Worm (Caenorhabditis elegans) whole organism, L4 larva: ENCODE measurements around the gene grd-6.

Experiments
- F10B5.3 ChIP-seq: sonication (generic microtip); optimal IDR thresholded peaks from 2 replicates; lab custom pipeline; 2016; ENCODE audit warnings: mild to moderate bottlenecking, missing genetic modification characterization, missing compliant biosample characterization
- F37D6.2 ChIP-seq: sonication (generic microtip); optimal IDR thresholded peaks from 2 replicates; lab custom pipeline; 2016; ENCODE audit warnings: mild to moderate bottlenecking, missing genetic modification characterization, missing compliant biosample characterization
- R02D3.7 ChIP-seq: fragments of 150-350 bp; sonication (generic microtip); optimal IDR thresholded peaks from 3 replicates; lab custom pipeline; 2014; ENCODE audit warnings: missing biosample characterization, missing genetic modification characterization
- T20F7.1 ChIP-seq: fragments of 200-800 bp; sonication (Bioruptor generic); optimal IDR thresholded peaks from 2 replicates; lab custom pipeline; 2018; ENCODE audit warnings: mild to moderate bottlenecking, missing genetic modification characterization, missing compliant biosample characterization
- T26A8.4 ChIP-seq: fragments of 200-800 bp; sonication (Bioruptor generic); IDR thresholded peaks from 2 replicates; pipeline ENCODE4 v1.3.6; 2022; ENCODE audit warnings: missing genetic modification characterization, missing compliant biosample characterization
- Y75B8A.6 ChIP-seq: fragments of 200-800 bp; sonication (Bioruptor generic); IDR thresholded peaks from 2 replicates; pipeline ENCODE4 v1.3.6; 2022; ENCODE audit warnings: missing genetic modification reagents, missing genetic modification characterization, missing compliant biosample characterization
- ZK337.2 ChIP-seq: fragments of 200-800 bp; sonication (Bioruptor generic); IDR thresholded peaks from 2 replicates; pipeline ENCODE4 v1.3.6; 2022; ENCODE audit warnings: missing genetic modification reagents, missing genetic modification characterization, missing compliant biosample characterization
- aha-1 ChIP-seq: fragments of 150-350 bp; peaks from one replicate; lab custom pipeline; 2014; ENCODE audit warnings: missing biosample characterization, missing genetic modification characterization
- ama-1 ChIP-seq: fragments of 150-350 bp; optimal IDR thresholded peaks from 2 replicates; lab custom pipeline; 2014; ENCODE audit warnings: inconsistent platforms, mixed read lengths
- ceh-32 ChIP-seq: sonication (generic microtip); optimal IDR thresholded peaks from 2 replicates; lab custom pipeline; 2016; ENCODE audit warnings: mild to moderate bottlenecking, missing genetic modification characterization, missing compliant biosample characterization; ENCODE audit not compliant: poor library complexity
- ceh-82 ChIP-seq: sonication (generic microtip); optimal IDR thresholded peaks from 2 replicates; lab custom pipeline; 2017; ENCODE audit warnings: missing biosample characterization, missing genetic modification characterization
- ces-1 ChIP-seq: fragments of 150-350 bp; sonication (generic microtip); optimal IDR thresholded peaks from 4 replicates; lab custom pipeline; 2014; ENCODE audit warnings: missing biosample characterization, missing genetic modification reagents, missing genetic modification characterization
- ctbp-1 ChIP-seq: fragments of 200-800 bp; sonication (Bioruptor generic); IDR thresholded peaks from 2 replicates; pipeline ENCODE4 v1.3.6; 2022; ENCODE audit warnings: missing genetic modification reagents, missing genetic modification characterization, missing compliant biosample characterization
- daf-12 ChIP-seq: fragments of 150-350 bp; optimal IDR thresholded peaks from 2 replicates; lab custom pipeline; 2014; ENCODE audit warnings: missing biosample characterization, missing genetic modification reagents, missing genetic modification characterization
- daf-16 ChIP-seq, 3 experiments: sonication (generic microtip); optimal IDR thresholded peaks; 2 replicates each; lab custom pipeline; 2016 to 2017; ENCODE audit warnings: missing genetic modification characterization in 3 of 3, missing genetic modification reagents in 3 of 3, mild to moderate bottlenecking in 2 of 3, missing compliant biosample characterization in 2 of 3, missing biosample characterization in 1 of 3, moderate library complexity in 1 of 3
- daf-19 ChIP-seq: fragments of 200-800 bp; sonication (Bioruptor generic); conservative IDR thresholded peaks from 2 replicates; pipeline ENCODE4 v1.3.6; 2022; ENCODE audit warnings: missing genetic modification characterization, missing compliant biosample characterization
- dmd-6 ChIP-seq: fragments of 200-800 bp; sonication (Bioruptor generic); IDR thresholded peaks from 2 replicates; pipeline ENCODE4 v1.3.6; 2022; ENCODE audit warnings: missing genetic modification reagents, missing genetic modification characterization, missing compliant biosample characterization
- dmd-8 ChIP-seq: fragments of 200-800 bp; sonication (Bioruptor generic); IDR thresholded peaks from 2 replicates; pipeline ENCODE4 v1.3.6; 2022; ENCODE audit warnings: missing genetic modification characterization, missing compliant biosample characterization
- dmd-9 ChIP-seq: fragments of 200-800 bp; sonication (Bioruptor generic); IDR thresholded peaks from 2 replicates; pipeline ENCODE4 v1.3.6; 2022; ENCODE audit warnings: missing genetic modification reagents, missing genetic modification characterization, missing compliant biosample characterization
- dpl-1 ChIP-seq: fragments of 150-350 bp; optimal IDR thresholded peaks from 2 replicates; lab custom pipeline; 2014; ENCODE audit warnings: missing biosample characterization, missing genetic modification reagents, missing genetic modification characterization
- fos-1 ChIP-seq: fragments of 150-350 bp; optimal IDR thresholded peaks from 2 replicates; lab custom pipeline; 2014; ENCODE audit warnings: missing biosample characterization, missing genetic modification characterization
- hif-1 ChIP-seq, 2 experiments: sonication (generic microtip); optimal IDR thresholded peaks; 2 replicates each; lab custom pipeline; 2016 to 2017; ENCODE audit warnings: missing compliant biosample characterization in 2 of 2, missing genetic modification characterization in 2 of 2, missing genetic modification reagents in 2 of 2, missing genotype in 2 of 2, mild to moderate bottlenecking in 1 of 2
- hlh-11 ChIP-seq: fragments of 200-800 bp; sonication (Bioruptor generic); optimal IDR thresholded peaks from 2 replicates; lab custom pipeline; 2018; ENCODE audit warnings: mild to moderate bottlenecking, missing genetic modification characterization, missing compliant biosample characterization
- hlh-30 ChIP-seq: sonication (generic microtip); optimal IDR thresholded peaks from 2 replicates; lab custom pipeline; 2017; ENCODE audit warnings: antibody characterized with exemption, mild to moderate bottlenecking, missing genetic modification characterization, missing compliant biosample characterization; ENCODE audit not compliant: insufficient read depth
- hmg-1.1 ChIP-seq: fragments of 200-800 bp; sonication (Bioruptor generic); IDR thresholded peaks from 2 replicates; pipeline ENCODE4 v1.3.6; 2022; ENCODE audit warnings: missing genetic modification reagents, missing genetic modification characterization, missing compliant biosample characterization
- jun-1 ChIP-seq: fragments of 150-350 bp; optimal IDR thresholded peaks from 2 replicates; lab custom pipeline; 2014; ENCODE audit warnings: missing biosample characterization, missing genetic modification reagents, missing genetic modification characterization
- lim-7 ChIP-seq: fragments of 200-800 bp; sonication (Bioruptor generic); IDR thresholded peaks from 2 replicates; pipeline ENCODE4 v1.3.6; 2022; ENCODE audit warnings: missing genetic modification characterization, missing compliant biosample characterization
- lin-1 ChIP-seq: fragments of 200-800 bp; sonication (Bioruptor generic); IDR thresholded peaks from 2 replicates; pipeline ENCODE4 v1.3.6; 2022; ENCODE audit warnings: missing genetic modification reagents, missing genetic modification characterization, missing compliant biosample characterization
- lin-13 ChIP-seq: fragments of 150-350 bp; optimal IDR thresholded peaks from 2 replicates; lab custom pipeline; 2014; ENCODE audit warnings: missing biosample characterization, missing genetic modification reagents, missing genetic modification characterization
- lin-38 ChIP-seq: fragments of 200-800 bp; sonication (Bioruptor generic); IDR thresholded peaks from 2 replicates; pipeline ENCODE4 v1.3.6; 2022; ENCODE audit warnings: missing genetic modification reagents, missing genetic modification characterization, missing compliant biosample characterization
- lsy-2 ChIP-seq, 2 experiments: fragments of 150-350 bp in 1 of 2; sonication (generic microtip) in 1 of 2; optimal IDR thresholded peaks; 2 replicates each; lab custom pipeline; 2014 to 2017; ENCODE audit warnings: missing biosample characterization in 2 of 2, missing genetic modification characterization in 2 of 2
- madf-5 ChIP-seq, 2 experiments: fragments of 200-800 bp; sonication (Bioruptor generic); IDR thresholded peaks; 2 replicates each; pipeline ENCODE4 v1.3.6; 2022; ENCODE audit warnings: missing compliant biosample characterization in 2 of 2, missing genetic modification characterization in 2 of 2
- mdl-1 ChIP-seq, 2 experiments: fragments of 150-350 bp in 1 of 2; sonication (generic microtip) in 1 of 2; optimal IDR thresholded peaks; 2 replicates each; lab custom pipeline; 2014 to 2017; ENCODE audit warnings: missing biosample characterization in 2 of 2, missing genetic modification characterization in 2 of 2
- mdt-29 ChIP-seq: fragments of 200-800 bp; sonication (Bioruptor generic); IDR thresholded peaks from 2 replicates; pipeline ENCODE4 v1.3.6; 2022; ENCODE audit warnings: missing genetic modification reagents, missing genetic modification characterization, missing compliant biosample characterization
- mep-1 ChIP-seq: fragments of 150-350 bp; sonication (generic microtip); optimal IDR thresholded peaks from 3 replicates; lab custom pipeline; 2014; ENCODE audit warnings: missing biosample characterization, missing genetic modification characterization
- mes-2 ChIP-seq: sonication (generic microtip); optimal IDR thresholded peaks from 2 replicates; lab custom pipeline; 2016; ENCODE audit warnings: missing genotype, mild to moderate bottlenecking, missing genetic modification characterization, missing compliant biosample characterization; ENCODE audit not compliant: poor library complexity, severe bottlenecking
- mxl-2 ChIP-seq: fragments of 200-800 bp; sonication (Bioruptor generic); conservative IDR thresholded peaks from 2 replicates; pipeline ENCODE4 v1.3.6; 2022; ENCODE audit warnings: missing genetic modification reagents, missing genetic modification characterization, missing compliant biosample characterization
- mxl-3 ChIP-seq: fragments of 200-800 bp; sonication (Bioruptor generic); optimal IDR thresholded peaks from 2 replicates; lab custom pipeline; 2018; ENCODE audit warnings: mild to moderate bottlenecking, missing genetic modification characterization, missing compliant biosample characterization
- nhr-10 ChIP-seq: fragments of 150-350 bp; optimal IDR thresholded peaks from 2 replicates; lab custom pipeline; 2014; ENCODE audit warnings: missing biosample characterization, missing genetic modification characterization
- nhr-111 ChIP-seq: fragments of 200-800 bp; sonication (Bioruptor generic); optimal IDR thresholded peaks from 2 replicates; lab custom pipeline; 2018; ENCODE audit warnings: mild to moderate bottlenecking, missing genetic modification characterization, missing compliant biosample characterization
- nhr-25 ChIP-seq: sonication (generic microtip); optimal IDR thresholded peaks from 2 replicates; lab custom pipeline; 2017; ENCODE audit warnings: missing genetic modification characterization, mild to moderate bottlenecking, missing compliant biosample characterization, antibody characterized with exemption, moderate library complexity, borderline replicate concordance; ENCODE audit not compliant: insufficient read depth
- nhr-28 ChIP-seq: fragments of 150-350 bp; optimal IDR thresholded peaks from 2 replicates; lab custom pipeline; 2014; ENCODE audit warnings: missing biosample characterization, missing genetic modification characterization
- nhr-6 ChIP-seq: fragments of 150-350 bp; optimal IDR thresholded peaks from 2 replicates; lab custom pipeline; 2014; ENCODE audit warnings: missing biosample characterization, missing genetic modification characterization
- pha-4 ChIP-seq, 2 experiments: fragments of 150-350 bp in 1 of 2; fragments of 200-800 bp in 1 of 2; sonication (Bioruptor generic) in 1 of 2; IDR thresholded peaks in 1 of 2; optimal IDR thresholded peaks in 1 of 2; 2 replicates each; pipeline versions ENCODE4 v1.3.6 to Lab custom; 2014 to 2022; ENCODE audit warnings: missing genetic modification characterization in 2 of 2, missing genetic modification reagents in 2 of 2, missing biosample characterization in 1 of 2, missing compliant biosample characterization in 1 of 2
- pqm-1 ChIP-seq: sonication (generic microtip); optimal IDR thresholded peaks from 2 replicates; lab custom pipeline; 2017; ENCODE audit warnings: missing biosample characterization, missing genetic modification characterization
- rbr-2 ChIP-seq: sonication (generic microtip); optimal IDR thresholded peaks from 2 replicates; lab custom pipeline; 2016; ENCODE audit warnings: missing genotype, missing genetic modification characterization, missing compliant biosample characterization
- snpc-1.2 ChIP-seq: fragments of 200-800 bp; sonication (Bioruptor generic); IDR thresholded peaks from 2 replicates; pipeline ENCODE4 v1.3.6; 2022; ENCODE audit warnings: missing genetic modification reagents, missing genetic modification characterization, missing compliant biosample characterization
- spr-1 ChIP-seq: sonication (generic microtip); optimal IDR thresholded peaks from 2 replicates; lab custom pipeline; 2016; ENCODE audit warnings: mild to moderate bottlenecking, missing genetic modification characterization, missing compliant biosample characterization
- ztf-11 ChIP-seq: fragments of 150-350 bp; optimal IDR thresholded peaks from 2 replicates; lab custom pipeline; 2014; ENCODE audit warnings: missing biosample characterization, missing genetic modification characterization
- ztf-7 ChIP-seq: fragments of 150-350 bp; optimal IDR thresholded peaks from 2 replicates; lab custom pipeline; 2014; ENCODE audit warnings: missing biosample characterization, missing genetic modification characterization

Gene grd-6

DNA sequence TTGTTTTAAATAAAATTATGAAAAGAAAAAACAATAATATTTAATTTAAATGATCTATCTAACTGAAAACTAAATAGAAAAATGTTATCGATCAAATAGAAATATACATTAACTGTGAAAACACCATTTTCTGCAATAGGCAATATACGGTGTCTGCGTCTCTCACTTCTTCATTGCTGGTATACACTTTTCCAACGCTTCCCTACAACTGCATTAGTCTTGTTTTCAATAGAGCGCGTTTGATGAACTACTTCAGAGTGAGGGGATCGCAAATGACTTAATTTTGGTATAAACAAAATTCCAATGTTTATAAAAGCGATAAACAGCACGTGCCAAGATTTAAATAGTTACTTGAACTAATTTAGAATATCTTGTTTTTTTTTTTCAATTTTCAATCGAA is 9.2 kb upstream of the grd-6 start:
- no peak for TF ChIP-seq jun-1 (tag; lab: Kevin White, UChicago)
- TF ChIP-seq nhr-6 (tag; lab: Kevin White, UChicago), result peak; percentile 17
- peak; percentile 64 for TF ChIP-seq dpl-1 (GFP tag; lab: Kevin White, UChicago)
- no peak for TF ChIP-seq nhr-111 (GFP tag; lab: Kevin White, UChicago)
- no peak for TF ChIP-seq ceh-32 (tag; lab: Kevin White, UChicago)
- TF ChIP-seq ztf-11 (tag; lab: Kevin White, UChicago), result no peak
- peak in 1 of 2 experiments; percentile 44 for TF ChIP-seq mdl-1 (tag; optimal IDR thresholded peaks at IDR 0.05; lab: Kevin White, UChicago)
- peak; percentile 60 for TF ChIP-seq ces-1 (GFP tag; lab: Kevin White, UChicago)
- TF ChIP-seq hmg-1.1 (GFP tag; lab: Robert Waterston, UW), result peak; percentile 72
- no peak for TF ChIP-seq ceh-82 (tag; lab: Kevin White, UChicago)
- TF ChIP-seq nhr-25 (tag; lab: Kevin White, UChicago), result peak; percentile 30
- TF ChIP-seq daf-16 (GFP tag; optimal IDR thresholded peaks at IDR 0.05; lab: Kevin White, UChicago), result no peak
- TF ChIP-seq daf-16 (tag; optimal IDR thresholded peaks at IDR 0.05; lab: Kevin White, UChicago), result peak; percentile 81
- no peak for TF ChIP-seq ctbp-1 (GFP tag; lab: Robert Waterston, UW)
- TF ChIP-seq Y75B8A.6 (GFP tag; lab: Robert Waterston, UW), result no peak
- no peak for TF ChIP-seq daf-19 (GFP tag; lab: Robert Waterston, UW)
- TF ChIP-seq dmd-6 (GFP tag; lab: Robert Waterston, UW), result 0 out of 2 replicates have a peak, but pooled peaks have one; percentile 14
- TF ChIP-seq pqm-1 (tag; lab: Kevin White, UChicago), result peak; percentile 72
- peak; percentile 47 for TF ChIP-seq T20F7.1 (GFP tag; lab: Kevin White, UChicago)
- peak; percentile 66 for TF ChIP-seq mes-2 (tag; lab: Kevin White, UChicago)
- TF ChIP-seq hlh-30 (tag; lab: Kevin White, UChicago), result peak; percentile 44
- peak in 1 of 2 experiments; percentile 83 for TF ChIP-seq lsy-2 (tag; optimal IDR thresholded peaks at IDR 0.05; lab: Kevin White, UChicago)
- no peak for TF ChIP-seq snpc-1.2 (GFP tag; lab: Robert Waterston, UW)
- no peak for TF ChIP-seq lim-7 (GFP tag; lab: Robert Waterston, UW)
- TF ChIP-seq ztf-7 (tag; lab: Kevin White, UChicago), result no peak
- TF ChIP-seq F10B5.3 (tag; lab: Kevin White, UChicago), result no peak
- no peak for TF ChIP-seq mdt-29 (GFP tag; lab: Robert Waterston, UW)
- TF ChIP-seq hif-1 (tag; optimal IDR thresholded peaks at IDR 0.05; lab: Kevin White, UChicago), result peak in 1 of 2 experiments; percentile 33
- no peak for TF ChIP-seq ZK337.2 (GFP tag; lab: Robert Waterston, UW)
- TF ChIP-seq mxl-2 (GFP tag; lab: Robert Waterston, UW), result no peak
- no peak for TF ChIP-seq lin-13 (GFP tag; lab: Kevin White, UChicago)
- no peak for TF ChIP-seq madf-5 (GFP tag; IDR thresholded peaks at IDR 0.05; lab: Robert Waterston, UW)
- no peak for TF ChIP-seq R02D3.7 (tag; lab: Kevin White, UChicago)
- TF ChIP-seq dmd-8 (GFP tag; lab: Robert Waterston, UW), result no peak
- TF ChIP-seq ama-1 (lab: Kevin White, UChicago), result no peak
- TF ChIP-seq nhr-28, result peak; percentile 93
- TF ChIP-seq mxl-3, result peak; percentile 41
- TF ChIP-seq nhr-10, result no peak
- TF ChIP-seq lin-38 (GFP tag; lab: Robert Waterston, UW), result peak; percentile 82
- TF ChIP-seq pha-4 (GFP tag; IDR thresholded peaks at IDR 0.05; lab: Robert Waterston, UW), result no peak
- peak; percentile 64 for TF ChIP-seq pha-4 (tag; optimal IDR thresholded peaks at IDR 0.05; lab: Kevin White, UChicago)
- TF ChIP-seq aha-1, result no peak
- no peak for TF ChIP-seq fos-1 (tag; lab: Kevin White, UChicago)
- TF ChIP-seq spr-1, result no peak
- peak; percentile 81 for TF ChIP-seq mep-1 (tag; lab: Kevin White, UChicago)
- peak; percentile 56 for TF ChIP-seq hlh-11 (tag; lab: Kevin White, UChicago)
- TF ChIP-seq daf-12 (tag; lab: Kevin White, UChicago), result no peak
- no peak for TF ChIP-seq lin-1
- TF ChIP-seq T26A8.4 (GFP tag; lab: Robert Waterston, UW), result no peak
- TF ChIP-seq dmd-9 (GFP tag; lab: Robert Waterston, UW), result no peak
- TF ChIP-seq F37D6.2, result no peak
- TF ChIP-seq rbr-2 (tag; lab: Kevin White, UChicago), result peak; percentile 47
